Worm (Caenorhabditis elegans) whole organism, L2 larva: ENCODE measurements around the gene daam-1.

Source experiments
- F13H6.1 ChIP-seq: sonication (generic microtip); optimal IDR thresholded peaks from 2 replicates; lab custom pipeline; 2016; ENCODE audit warnings: missing genetic modification characterization, missing compliant biosample characterization
- ama-1 ChIP-seq: fragments of 150-350 bp; optimal IDR thresholded peaks from 2 replicates; lab custom pipeline; 2018; ENCODE audit warnings: inconsistent platforms
- lin-13 ChIP-seq: fragments of 150-350 bp; optimal IDR thresholded peaks from 2 replicates; lab custom pipeline; 2014; ENCODE audit warnings: missing biosample characterization, missing genetic modification reagents, missing genetic modification characterization

- TF ChIP-seq ama-1 (lab: Kevin White, UChicago) = no peak
- TF ChIP-seq lin-13 (GFP tag; lab: Kevin White, UChicago) = no peak
- TF ChIP-seq F13H6.1 (tag; lab: Kevin White, UChicago) = no peak
Measured at ce11 chrV:16067-16845, 67.4 kb downstream of the daam-1 start.
